Fruit fly (Drosophila melanogaster) whole organism, embryonic: ENCODE results near the gene miple1.

Experiments used
- B-H2 ChIP-seq: fragments of 200-800 bp; sonication (Bioruptor generic); optimal IDR thresholded peaks from 2 replicates; lab custom pipeline; 2018; ENCODE audit warnings: missing biosample characterization, mild to moderate bottlenecking, missing genetic modification characterization
- Bgb ChIP-seq: fragments of 200-800 bp; sonication (Bioruptor generic); IDR thresholded peaks from 2 replicates; pipeline ENCODE4 v1.3.6; 2022; ENCODE audit warnings: missing biosample characterization, missing genetic modification characterization; ENCODE audit not compliant: partially characterized antibody
- CG10147 ChIP-seq: fragments of 200-800 bp; sonication (Bioruptor generic); optimal IDR thresholded peaks from 2 replicates; lab custom pipeline; 2019; ENCODE audit warnings: missing biosample characterization, mild to moderate bottlenecking, missing genetic modification characterization, moderate library complexity
- CG12219 ChIP-seq: fragments of 200-800 bp; sonication (Bioruptor generic); optimal IDR thresholded peaks from 3 replicates; lab custom pipeline; 2018; ENCODE audit warnings: missing biosample characterization, mild to moderate bottlenecking, missing genetic modification characterization
- CG1233 ChIP-seq: fragments of 200-800 bp; sonication (Bioruptor generic); optimal IDR thresholded peaks from 4 replicates; lab custom pipeline; 2018; ENCODE audit warnings: missing biosample characterization, mild to moderate bottlenecking, missing genetic modification characterization
- CG13775 ChIP-seq: fragments of 200-800 bp; sonication (Bioruptor generic); optimal IDR thresholded peaks from 3 replicates; lab custom pipeline; 2017; ENCODE audit warnings: missing biosample characterization, mild to moderate bottlenecking, missing genetic modification characterization
- CG15479 ChIP-seq: fragments of 200-800 bp; sonication (Bioruptor generic); optimal IDR thresholded peaks from 3 replicates; lab custom pipeline; 2019; ENCODE audit warnings: missing biosample characterization, mild to moderate bottlenecking, missing genetic modification characterization, moderate library complexity
- CG15601 ChIP-seq: fragments of 200-800 bp; sonication (Bioruptor generic); optimal IDR thresholded peaks from 3 replicates; lab custom pipeline; 2019; ENCODE audit warnings: missing biosample characterization, mild to moderate bottlenecking, missing genetic modification characterization, moderate library complexity
- CG17328 ChIP-seq: fragments of 200-800 bp; sonication (Bioruptor generic); IDR thresholded peaks from 2 replicates; pipeline ENCODE4 v1.3.6; 2022; ENCODE audit warnings: missing biosample characterization, missing genetic modification characterization
- CG17361 ChIP-seq: fragments of 200-800 bp; sonication (Bioruptor generic); IDR thresholded peaks from 3 replicates; pipeline ENCODE4 v1.3.6; 2022; ENCODE audit warnings: missing biosample characterization, missing genetic modification characterization
- CG2129 ChIP-seq: fragments of 200-800 bp; sonication (Bioruptor generic); IDR thresholded peaks from 2 replicates; pipeline ENCODE4 v1.3.6; 2022; ENCODE audit warnings: missing biosample characterization, missing genetic modification characterization; ENCODE audit not compliant: partially characterized antibody
- CG32532 ChIP-seq: fragments of 200-800 bp; sonication (Bioruptor generic); IDR thresholded peaks from 2 replicates; pipeline ENCODE4 v1.3.6; 2022; ENCODE audit warnings: missing biosample characterization, missing genetic modification characterization
- CG32772 ChIP-seq: fragments of 200-800 bp; sonication (Bioruptor generic); IDR thresholded peaks from 2 replicates; pipeline ENCODE4 v1.3.6; 2022; ENCODE audit warnings: missing biosample characterization, missing genetic modification characterization
- CG33557 ChIP-seq: fragments of 200-800 bp; sonication (Bioruptor generic); optimal IDR thresholded peaks from 2 replicates; lab custom pipeline; 2019; ENCODE audit warnings: missing biosample characterization, mild to moderate bottlenecking, missing genetic modification characterization, moderate library complexity
- CG34224 ChIP-seq: fragments of 200-800 bp; sonication (Bioruptor generic); IDR thresholded peaks from 3 replicates; pipeline ENCODE4 v1.3.6; 2022; ENCODE audit warnings: missing biosample characterization, missing genetic modification characterization; ENCODE audit not compliant: partially characterized antibody
- CG42726 ChIP-seq: fragments of 200-800 bp; sonication (Bioruptor generic); IDR thresholded peaks from 2 replicates; pipeline ENCODE4 v1.3.6; 2022; ENCODE audit warnings: missing biosample characterization, missing genetic modification characterization; ENCODE audit not compliant: partially characterized antibody
- CG4617 ChIP-seq: fragments of 200-800 bp; sonication (Bioruptor generic); optimal IDR thresholded peaks from 3 replicates; lab custom pipeline; 2016; ENCODE audit warnings: missing biosample characterization, missing genetic modification characterization, borderline replicate concordance
- CG5180 ChIP-seq: fragments of 200-800 bp; sonication (Bioruptor generic); optimal IDR thresholded peaks from 3 replicates; lab custom pipeline; 2017; ENCODE audit warnings: missing biosample characterization, missing genetic modification characterization, mild to moderate bottlenecking, moderate library complexity, missing genetic modification reagents
- CG8478 ChIP-seq: fragments of >200 bp; optimal IDR thresholded peaks from 2 replicates; lab custom pipeline; 2018
- Dbx ChIP-seq: fragments of 200-800 bp; sonication (Bioruptor generic); IDR thresholded peaks from 3 replicates; pipeline ENCODE4 v1.3.6; 2022; ENCODE audit warnings: missing biosample characterization, missing genetic modification characterization
- Med ChIP-seq: fragments of 200-800 bp; sonication (Bioruptor generic); peaks from one replicate; lab custom pipeline; 2016; ENCODE audit warnings: missing biosample characterization, missing genetic modification characterization, mild to moderate bottlenecking, inconsistent platforms, moderate library complexity
- Mes4 ChIP-seq: fragments of 200-800 bp; sonication (Bioruptor generic); optimal IDR thresholded peaks from 2 replicates; lab custom pipeline; 2016; ENCODE audit warnings: missing biosample characterization, missing genetic modification characterization
- Side ChIP-seq: fragments of 200-800 bp; sonication (Bioruptor generic); optimal IDR thresholded peaks from 2 replicates; lab custom pipeline; 2016; ENCODE audit warnings: missing biosample characterization, missing genetic modification characterization
- Stat92E ChIP-seq, 3 experiments: fragments of >200 bp in 2 of 3; fragments of 200-800 bp in 1 of 3; sonication (Bioruptor generic) in 1 of 3; optimal IDR thresholded peaks; 2 replicates each; lab custom pipeline; 2017 to 2019; ENCODE audit warnings: missing biosample characterization in 3 of 3, missing genetic modification characterization in 3 of 3, mild to moderate bottlenecking in 1 of 3, moderate library complexity in 1 of 3
- TFAM ChIP-seq: fragments of 200-800 bp; sonication (Bioruptor generic); optimal IDR thresholded peaks from 2 replicates; lab custom pipeline; 2017; ENCODE audit warnings: missing biosample characterization, missing genetic modification characterization, inconsistent platforms
- bbx ChIP-seq: fragments of 200-800 bp; sonication (Bioruptor generic); IDR thresholded peaks from 2 replicates; pipeline ENCODE4 v1.3.6; 2022; ENCODE audit warnings: missing biosample characterization, missing genetic modification characterization; ENCODE audit not compliant: partially characterized antibody
- dpn ChIP-seq, 2 experiments: fragments of 200-800 bp; sonication (Bioruptor generic); optimal IDR thresholded peaks; 3 replicates each; lab custom pipeline; 2016; ENCODE audit warnings: missing biosample characterization in 2 of 2, missing genetic modification characterization in 2 of 2
- gfzf ChIP-seq: fragments of 200-800 bp; sonication (Bioruptor generic); optimal IDR thresholded peaks from 2 replicates; lab custom pipeline; 2016; ENCODE audit warnings: missing biosample characterization, mild to moderate bottlenecking, missing genetic modification characterization, moderate library complexity
- kah ChIP-seq: fragments of 200-800 bp; sonication (Bioruptor generic); optimal IDR thresholded peaks from 2 replicates; lab custom pipeline; 2018; ENCODE audit warnings: missing biosample characterization, mild to moderate bottlenecking, missing genetic modification characterization
- lilli ChIP-seq: fragments of 200-800 bp; sonication (Bioruptor generic); optimal IDR thresholded peaks from 3 replicates; lab custom pipeline; 2016; ENCODE audit warnings: missing biosample characterization, missing genetic modification characterization
- pb ChIP-seq: fragments of 200-800 bp; sonication (Bioruptor generic); optimal IDR thresholded peaks from 3 replicates; lab custom pipeline; 2016; ENCODE audit warnings: missing biosample characterization, missing genetic modification characterization
- pho ChIP-seq: fragments of 200-800 bp; sonication (Bioruptor generic); optimal IDR thresholded peaks from 2 replicates; lab custom pipeline; 2016; ENCODE audit warnings: missing biosample characterization, missing genetic modification characterization
- pita ChIP-seq: fragments of 200-800 bp; sonication (Bioruptor generic); optimal IDR thresholded peaks from 2 replicates; lab custom pipeline; 2017; ENCODE audit warnings: missing biosample characterization, mild to moderate bottlenecking, missing genetic modification characterization
- sim ChIP-seq: fragments of 200-800 bp; sonication (Bioruptor generic); IDR thresholded peaks from 2 replicates; pipeline ENCODE4 v1.3.6; 2022; ENCODE audit warnings: missing biosample characterization, missing genetic modification characterization
- sima ChIP-seq: fragments of 200-800 bp; sonication (Bioruptor generic); optimal IDR thresholded peaks from 2 replicates; lab custom pipeline; 2016; ENCODE audit warnings: missing biosample characterization, missing genetic modification characterization
- stwl ChIP-seq: fragments of 200-800 bp; sonication (Bioruptor generic); optimal IDR thresholded peaks from 3 replicates; lab custom pipeline; 2018; ENCODE audit warnings: missing biosample characterization, mild to moderate bottlenecking, missing genetic modification characterization, moderate library complexity
- tna ChIP-seq: fragments of 200-800 bp; sonication (Bioruptor generic); IDR thresholded peaks from 2 replicates; pipeline ENCODE4 v1.3.6; 2022; ENCODE audit warnings: missing biosample characterization, missing genetic modification characterization; ENCODE audit not compliant: partially characterized antibody
- trem ChIP-seq: fragments of 200-800 bp; optimal IDR thresholded peaks from 3 replicates; lab custom pipeline; 2019; ENCODE audit warnings: missing biosample characterization, mild to moderate bottlenecking, missing genetic modification characterization, moderate library complexity
- twi ChIP-seq: fragments of 200-800 bp; optimal IDR thresholded peaks from 2 replicates; lab custom pipeline; 2019; ENCODE audit warnings: missing biosample characterization, mild to moderate bottlenecking, missing genetic modification characterization, moderate library complexity
- unc-4 ChIP-seq: fragments of 200-800 bp; sonication (Bioruptor generic); IDR thresholded peaks from 2 replicates; pipeline ENCODE4 v1.3.6; 2022; ENCODE audit warnings: missing biosample characterization, missing genetic modification characterization; ENCODE audit not compliant: partially characterized antibody
- unpg ChIP-seq: fragments of 200-800 bp; sonication (Bioruptor generic); optimal IDR thresholded peaks from 3 replicates; lab custom pipeline; 2018; ENCODE audit warnings: missing biosample characterization, mild to moderate bottlenecking, missing genetic modification characterization, moderate library complexity
- yki ChIP-seq: fragments of >200 bp; optimal IDR thresholded peaks from 3 replicates; lab custom pipeline; 2018

The miple1 gene

dm6 chr3L:247482-248225 is 19.4 kb upstream of the miple1 start, which contains the start of gene mthl14 (continued):
- TF ChIP-seq CG34224 (GFP tag; lab: Robert Waterston, UW) = no peak
- peak; percentile 50 for TF ChIP-seq CG15601
- TF ChIP-seq CG1233 (GFP tag; lab: Kevin White, UChicago) = peak; percentile 35
- peak; percentile 37 for TF ChIP-seq CG15479 (GFP tag; lab: Kevin White, UChicago)
- TF ChIP-seq CG33557 (GFP tag; lab: Kevin White, UChicago) = peak; percentile 27
- no peak for TF ChIP-seq trem (tag; lab: Kevin White, UChicago)

dm6 chr3L:248226-248758 is 18.8 kb upstream of the miple1 start:
- TF ChIP-seq pita (GFP tag; lab: Kevin White, UChicago) = peak; percentile 12
- TF ChIP-seq CG13775 (GFP tag; lab: Kevin White, UChicago) = no peak
- TF ChIP-seq Med (GFP tag; lab: Kevin White, UChicago) = peak; percentile 20
- peak; percentile 23 for TF ChIP-seq gfzf
- TF ChIP-seq sim = no peak
- 0 out of 2 replicates have a peak, but pooled peaks have one; percentile 40 for TF ChIP-seq bbx (GFP tag; lab: Robert Waterston, UW)
- peak; percentile 97 for TF ChIP-seq CG5180 (GFP tag; lab: Kevin White, UChicago)
- peak; percentile 6 for TF ChIP-seq CG4617

dm6 chr3L:257618-258475 is 9.3 kb upstream of the miple1 start, which contains the start of the genes DIP2 and wac:
DIP2 (minus strand) TSS chr3L:257954.
wac (plus strand) TSS chr3L:258176.
- TF ChIP-seq CG8478 (lab: Kevin White, UChicago) (no peak), unc-4 (GFP tag; lab: Robert Waterston, UW) (peak; percentile 95), kah (no peak), stwl (tag; lab: Kevin White, UChicago) (peak; percentile 79), Bgb (GFP tag; lab: Robert Waterston, UW) (peak; percentile 91), CG17361 (peak; percentile 62; the same call in 2 of the 3 replicates), sim (no peak), CG4617 (peak; percentile 63), lilli (peak; percentile 93), B-H2 (GFP tag; lab: Kevin White, UChicago) (peak; percentile 77), CG32772 (peak; percentile 71), CG13775 (GFP tag; lab: Kevin White, UChicago) (peak; percentile 72), yki (lab: Kevin White, UChicago) (no peak), Dbx (peak; percentile 83), TFAM (GFP tag; lab: Kevin White, UChicago) (no peak), CG12219 (GFP tag; lab: Kevin White, UChicago) (peak; percentile 21), sima (GFP tag; lab: Kevin White, UChicago) (no peak), CG32532 (GFP tag; lab: Robert Waterston, UW) (peak; percentile 85), Stat92E (GFP tag; optimal IDR thresholded peaks at IDR 0.05; lab: Kevin White, UChicago) (no peak), CG2129 (GFP tag; lab: Robert Waterston, UW) (peak; percentile 55), pb (GFP tag; lab: Kevin White, UChicago) (peak; percentile 53), pho (GFP tag; lab: Kevin White, UChicago) (peak; percentile 85), tna (GFP tag; lab: Robert Waterston, UW) (peak; percentile 86), twi (tag; lab: Kevin White, UChicago) (no peak), unpg (GFP tag; lab: Kevin White, UChicago) (peak; percentile 55), Mes4 (GFP tag; lab: Kevin White, UChicago) (peak; percentile 78), CG17328 (GFP tag; lab: Robert Waterston, UW) (peak; percentile 68), Side (GFP tag; lab: Kevin White, UChicago) (peak; percentile 78), dpn (GFP tag; optimal IDR thresholded peaks at IDR 0.05; lab: Kevin White, UChicago) (peak; percentile 72 to 90), CG10147 (GFP tag; lab: Kevin White, UChicago) (peak; percentile 28), CG42726 (GFP tag; lab: Robert Waterston, UW) (peak; percentile 91)
